Worm (Caenorhabditis elegans): ENCODE measurements around the gene K12D12.4.

ce11 chrII:11819824-11820223 lies 45.7 kb downstream of the K12D12.4 start, which contains the start of gene Y6D1A.2:
- TF ChIP-seq egl-27 (tag; optimal IDR thresholded peaks at IDR 0.05) (no peak), ama-1 (optimal IDR thresholded peaks at IDR 0.05) (no peak), unc-39 (tag; optimal IDR thresholded peaks at IDR 0.05) (no peak), nhr-23 (tag; optimal IDR thresholded peaks at IDR 0.05) (no peak), nhr-12 (tag; optimal IDR thresholded peaks at IDR 0.05) (no peak), unc-62 (GFP tag; optimal IDR thresholded peaks at IDR 0.05) (no peak), nhr-77 (tag; optimal IDR thresholded peaks at IDR 0.05) (no peak)

Data from whole organism, L2 larva.